Fruit fly (Drosophila melanogaster) S2 (cell line): ENCODE results near the gene CG9919.

Experiments used
- CG8478 ChIP-seq: fragments of >200 bp; optimal IDR thresholded peaks from 2 replicates; lab custom pipeline; 2018
- CTCF ChIP-seq, 2 experiments: fragments of >200 bp; optimal IDR thresholded peaks; 2 replicates each; lab custom pipeline; 2018

Gene CG9919

DNA sequence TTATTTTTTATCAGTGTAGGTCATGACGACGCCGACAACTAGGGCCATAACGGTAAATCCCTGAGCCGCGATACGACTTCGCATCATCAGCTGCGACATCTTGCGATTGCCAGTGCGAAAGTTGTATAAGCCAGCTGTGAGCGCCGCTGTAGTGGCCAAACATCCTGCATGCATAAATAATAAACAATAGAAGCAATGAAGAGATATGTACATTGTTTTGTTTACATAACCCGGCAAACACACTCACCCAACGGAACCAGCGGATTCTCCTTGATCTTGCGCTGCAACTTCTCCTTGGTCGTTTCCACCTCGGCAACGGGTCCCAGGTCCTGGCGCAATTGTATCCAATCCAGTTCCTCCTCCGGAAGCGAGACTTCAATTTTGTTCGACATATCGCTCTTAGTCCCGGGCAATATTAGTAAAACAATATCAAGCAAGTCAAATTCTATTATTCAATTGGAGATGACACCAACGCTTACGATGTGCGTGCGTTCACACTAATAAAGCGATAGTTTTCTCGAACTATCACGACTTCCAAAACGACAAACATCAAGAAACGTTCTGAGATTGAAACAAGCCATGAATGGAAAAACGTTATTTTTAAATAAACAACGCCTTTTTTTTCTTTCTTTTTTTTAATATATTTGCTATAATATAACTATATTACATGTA, 1.1 kb upstream of the CG9919 start:
- TF ChIP-seq CG8478 (no peak), CTCF (optimal IDR thresholded peaks at IDR 0.05; lab: Kevin White, UChicago) (no peak)

DNA sequence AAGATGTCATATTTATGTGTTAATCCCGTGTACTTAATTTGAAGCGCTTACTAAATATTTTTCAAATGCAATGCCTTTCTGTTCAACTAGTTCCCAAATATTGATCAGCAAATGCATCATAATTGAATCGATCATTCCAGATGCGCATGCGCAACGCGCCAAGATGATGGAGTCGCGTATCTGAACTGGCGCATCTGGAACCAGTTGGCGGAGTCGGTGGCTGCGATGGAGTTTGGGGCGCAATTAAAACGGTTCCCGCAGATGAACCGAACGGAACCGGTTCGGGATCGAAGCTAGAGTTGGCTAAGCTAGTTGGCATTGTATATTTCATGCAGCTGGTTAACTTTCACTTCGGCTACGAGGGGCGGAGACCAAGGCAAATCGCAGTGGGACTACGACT, 5.1 kb downstream of the CG9919 start, which contains the start of gene CalpC:
TSS of gene CalpC (plus strand) at position 292 of the 400 bp plus-strand sequence.
- no peak for TF ChIP-seq CG8478
- TF ChIP-seq CTCF (optimal IDR thresholded peaks at IDR 0.05; lab: Kevin White, UChicago): no peak

DNA sequence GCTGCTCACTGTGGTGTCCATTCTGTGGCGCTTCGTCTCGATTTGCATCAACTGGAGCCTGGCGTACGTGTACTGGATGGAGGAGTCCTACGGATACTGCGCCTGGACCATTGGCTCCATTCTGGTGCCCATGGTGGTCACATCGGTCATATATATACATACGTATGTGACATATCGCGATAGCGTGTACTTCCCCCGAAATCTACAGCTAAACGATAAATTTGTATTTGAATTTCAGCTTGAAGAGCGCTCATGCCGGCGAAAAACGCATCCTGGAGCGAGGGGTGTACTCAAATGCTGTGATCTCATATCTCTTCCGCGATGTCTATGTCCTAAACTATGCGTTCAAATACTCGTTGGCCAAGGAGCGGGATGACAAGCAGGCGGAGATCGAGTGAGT, 7.0 kb downstream of the CG9919 start:
- no peak for TF ChIP-seq CG8478
- no peak for TF ChIP-seq CTCF (optimal IDR thresholded peaks at IDR 0.05; lab: Kevin White, UChicago)

DNA sequence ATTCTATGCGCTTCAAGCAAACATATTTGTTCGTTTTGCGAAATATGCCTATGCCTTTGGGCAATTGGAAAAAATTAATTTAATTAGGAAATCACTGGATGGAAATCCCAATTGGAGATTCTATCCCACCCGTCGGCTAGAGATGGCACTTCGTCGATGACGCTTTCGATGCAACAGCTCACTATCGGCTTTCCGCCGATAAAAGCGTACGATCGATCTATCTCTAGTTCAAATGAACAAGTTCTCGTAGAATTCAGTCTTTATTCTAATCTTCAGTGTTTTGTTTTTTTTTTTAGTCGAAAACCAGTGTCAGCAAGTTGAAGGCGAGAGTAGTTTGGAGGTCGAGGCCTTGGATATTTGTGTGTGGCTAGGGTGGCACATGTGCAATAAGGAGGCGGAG, 7.5 kb downstream of the CG9919 start, which contains the start of the genes CG9917 and CG32579:
TSS of gene CG9917 (minus strand) at position 169 of the 400 bp plus-strand sequence.
TSS of gene CG32579 (plus strand) at position 224 of the 400 bp plus-strand sequence.
- TF ChIP-seq CG8478: no peak
- TF ChIP-seq CTCF (optimal IDR thresholded peaks at IDR 0.05; lab: Kevin White, UChicago): no peak

DNA sequence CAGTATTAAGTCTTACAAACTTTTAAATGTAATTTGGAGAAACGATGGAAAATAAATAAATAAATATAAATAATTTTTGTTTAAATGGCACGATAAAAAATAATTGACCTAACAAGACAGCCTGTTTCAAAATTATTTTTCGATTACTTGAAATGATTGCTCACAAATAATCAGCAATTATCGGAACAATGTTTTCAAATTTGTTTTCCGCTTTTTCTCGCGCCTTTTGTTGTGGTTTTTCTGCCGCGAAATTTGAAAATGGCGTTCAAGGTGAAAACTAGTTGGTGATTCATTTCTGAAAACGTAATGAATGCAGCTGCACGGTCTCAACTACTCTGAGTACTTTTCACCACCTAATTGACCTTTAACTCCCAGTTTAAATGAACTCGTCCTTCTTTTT, 9.5 kb downstream of the CG9919 start:
- TF ChIP-seq CTCF (optimal IDR thresholded peaks at IDR 0.05; lab: Kevin White, UChicago) (no peak), CG8478 (no peak)

DNA sequence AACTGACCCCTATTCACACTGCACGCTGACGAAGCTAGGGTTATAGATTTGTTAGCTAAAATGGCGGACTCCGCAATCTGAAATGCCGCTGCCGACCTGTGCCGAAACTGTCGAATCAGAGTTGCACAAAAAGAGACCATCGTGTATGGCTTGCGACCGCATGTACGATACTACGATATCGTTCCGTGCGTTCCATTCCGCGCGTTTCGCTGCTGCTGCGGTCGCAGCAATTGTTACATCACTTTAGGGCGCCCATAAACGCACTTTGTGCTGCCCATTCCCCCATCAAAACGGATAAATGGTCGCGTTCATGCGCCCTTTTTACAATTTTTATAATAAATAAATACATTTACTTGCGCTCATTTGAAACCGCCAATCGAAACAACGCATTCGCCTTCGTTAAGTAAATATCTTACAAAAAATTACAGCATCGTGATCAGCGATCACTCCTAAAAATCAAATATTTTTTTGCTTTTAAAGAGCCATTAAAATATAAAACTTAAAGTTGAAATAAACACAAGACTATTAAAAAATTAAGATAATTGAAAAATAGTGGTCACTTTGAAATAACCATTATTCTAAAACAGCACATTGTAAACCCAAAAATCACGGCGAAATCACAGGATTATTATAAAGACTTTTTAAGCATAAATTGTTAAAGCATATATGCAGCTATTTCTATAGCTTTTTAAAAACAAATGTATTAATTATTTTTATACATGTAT, 10.2 kb downstream of the CG9919 start, which contains the start of gene Cyp1:
TSS of gene Cyp1 (minus strand) at position 174 of the 725 bp plus-strand sequence.
- no peak for TF ChIP-seq CTCF (optimal IDR thresholded peaks at IDR 0.05; lab: Kevin White, UChicago)
- no peak for TF ChIP-seq CG8478

DNA sequence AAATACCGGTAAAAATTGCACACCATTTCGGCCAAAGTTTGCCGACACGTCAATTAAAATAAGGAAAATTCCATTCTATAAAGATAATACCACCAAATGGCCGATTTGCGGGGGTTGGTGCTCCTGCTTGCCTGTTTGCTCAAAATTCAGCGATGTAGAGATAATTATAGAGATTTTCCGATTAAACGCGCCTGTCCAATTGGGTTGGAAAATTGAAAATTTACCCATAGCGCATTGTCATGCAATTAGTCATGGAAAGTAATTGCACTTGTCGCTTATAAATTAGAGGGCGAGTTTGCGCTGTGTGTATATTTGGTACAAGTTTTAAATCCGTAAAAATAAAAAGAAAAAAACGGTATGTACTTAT, 11.0 kb downstream of the CG9919 start:
- no peak for TF ChIP-seq CG8478
- no peak for TF ChIP-seq CTCF (optimal IDR thresholded peaks at IDR 0.05; lab: Kevin White, UChicago)

DNA sequence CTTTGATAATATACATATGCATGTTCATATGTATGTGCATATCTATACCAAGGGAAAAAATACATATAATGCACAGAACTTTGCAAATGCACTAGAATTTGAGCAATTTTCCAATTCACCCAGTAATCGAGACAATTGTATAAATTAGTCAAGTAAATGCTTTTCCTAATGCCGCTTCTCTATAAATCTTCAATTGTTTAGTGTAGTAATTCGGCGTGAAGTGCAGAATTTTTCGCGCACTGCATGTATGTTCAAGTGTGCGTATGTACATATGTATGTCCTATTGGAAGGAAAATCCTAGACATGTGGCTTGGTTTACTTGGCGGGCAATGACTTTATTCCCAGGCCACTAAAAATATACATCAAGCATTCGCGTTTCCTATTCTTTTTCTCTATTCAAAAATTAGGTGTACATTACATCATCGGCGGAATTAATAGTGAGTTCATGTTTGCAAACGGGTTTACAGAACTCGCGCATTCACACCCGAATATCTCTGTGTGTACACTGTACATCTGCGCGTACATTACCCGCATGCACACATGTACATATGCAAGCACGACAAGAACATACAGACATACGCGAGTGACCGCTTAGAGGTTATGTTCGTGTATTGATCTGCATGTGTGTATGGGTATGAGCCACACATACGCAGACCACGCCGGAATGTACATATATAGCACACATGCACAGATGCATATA, 11.6 kb downstream of the CG9919 start:
- TF ChIP-seq CTCF (optimal IDR thresholded peaks at IDR 0.05; lab: Kevin White, UChicago): no peak
- TF ChIP-seq CG8478: no peak

DNA sequence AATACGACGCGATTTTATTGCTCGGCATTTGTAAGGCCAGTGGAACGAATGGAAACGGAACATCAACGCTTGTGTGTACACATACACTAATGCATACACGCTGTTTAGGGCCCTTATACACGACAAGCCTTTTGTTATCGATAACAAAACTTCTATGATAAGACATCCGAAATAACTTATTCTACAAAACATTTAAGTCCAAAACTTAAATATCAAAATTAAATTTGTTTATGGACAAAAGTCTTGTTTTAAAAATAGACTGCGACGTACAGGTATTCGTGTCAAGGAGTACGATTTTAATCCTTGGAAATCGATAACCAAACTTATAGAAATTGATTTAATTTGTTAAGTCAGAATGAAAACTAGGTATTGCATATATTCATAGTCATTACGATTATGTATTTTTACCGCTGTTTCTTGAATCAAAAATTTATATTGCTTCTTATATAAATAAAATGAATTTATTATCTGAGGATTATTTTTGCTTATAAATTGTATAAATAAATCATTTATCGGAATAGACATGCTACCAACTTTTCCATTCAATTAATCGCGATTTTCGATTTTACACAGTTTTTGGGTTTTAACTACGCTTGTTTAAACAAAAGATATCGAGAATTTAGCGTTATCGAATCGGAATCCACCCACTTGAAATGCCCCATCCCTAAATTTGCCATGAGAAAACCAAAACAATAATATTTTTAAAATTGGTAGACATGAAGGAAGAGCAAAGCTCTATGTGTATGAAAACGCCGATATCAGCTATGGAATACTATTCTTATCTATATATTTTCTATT, 17.3 kb downstream of the CG9919 start, which contains the start of the genes CG9915 and SWIP:
TSS of gene CG9915 (minus strand) at position 61 of the 798 bp plus-strand sequence.
TSS of gene SWIP (plus strand) at position 632 of the 798 bp plus-strand sequence.
- TF ChIP-seq CG8478 (no peak), CTCF (optimal IDR thresholded peaks at IDR 0.05; lab: Kevin White, UChicago) (no peak)

DNA sequence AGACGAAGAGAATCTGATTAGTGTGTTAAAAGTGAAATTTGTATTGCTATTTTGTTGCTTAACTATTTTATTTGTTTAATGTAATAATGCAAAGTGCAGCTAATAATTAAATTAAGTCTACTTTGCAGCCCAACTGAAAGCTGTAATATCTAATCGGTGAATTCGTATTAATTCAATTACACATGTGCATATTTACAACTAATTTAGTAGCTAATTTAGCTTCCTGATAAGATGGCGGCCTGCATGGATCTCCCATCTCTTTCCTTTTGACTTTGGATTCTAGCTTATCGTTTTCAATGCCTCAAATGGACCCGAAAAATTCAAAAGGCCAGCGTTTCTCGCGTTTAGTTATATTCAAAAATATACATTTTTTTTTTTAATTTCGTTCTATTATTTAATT, 20.8 kb downstream of the CG9919 start:
- TF ChIP-seq CTCF (optimal IDR thresholded peaks at IDR 0.05; lab: Kevin White, UChicago): no peak
- no peak for TF ChIP-seq CG8478

DNA sequence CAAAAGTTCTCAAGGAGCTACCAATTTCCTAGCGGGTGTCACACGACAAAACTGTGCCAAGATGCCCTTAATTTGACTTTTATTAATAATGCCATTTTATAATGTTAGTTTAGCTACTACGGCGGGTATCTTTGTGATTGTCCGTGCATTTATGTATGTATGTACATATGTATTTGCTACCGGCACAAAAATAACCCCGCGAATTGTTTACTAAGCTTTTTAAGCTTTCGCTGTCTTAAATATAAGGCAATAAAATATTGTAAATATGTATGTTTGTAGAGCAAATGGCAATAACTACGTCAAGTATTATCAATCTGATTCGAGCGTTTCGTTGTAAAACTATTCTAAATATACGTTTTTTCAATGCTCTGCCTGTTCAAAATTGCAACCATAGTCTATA, 21.6 kb downstream of the CG9919 start:
- TF ChIP-seq CG8478 (no peak), CTCF (optimal IDR thresholded peaks at IDR 0.05; lab: Kevin White, UChicago) (no peak)

DNA sequence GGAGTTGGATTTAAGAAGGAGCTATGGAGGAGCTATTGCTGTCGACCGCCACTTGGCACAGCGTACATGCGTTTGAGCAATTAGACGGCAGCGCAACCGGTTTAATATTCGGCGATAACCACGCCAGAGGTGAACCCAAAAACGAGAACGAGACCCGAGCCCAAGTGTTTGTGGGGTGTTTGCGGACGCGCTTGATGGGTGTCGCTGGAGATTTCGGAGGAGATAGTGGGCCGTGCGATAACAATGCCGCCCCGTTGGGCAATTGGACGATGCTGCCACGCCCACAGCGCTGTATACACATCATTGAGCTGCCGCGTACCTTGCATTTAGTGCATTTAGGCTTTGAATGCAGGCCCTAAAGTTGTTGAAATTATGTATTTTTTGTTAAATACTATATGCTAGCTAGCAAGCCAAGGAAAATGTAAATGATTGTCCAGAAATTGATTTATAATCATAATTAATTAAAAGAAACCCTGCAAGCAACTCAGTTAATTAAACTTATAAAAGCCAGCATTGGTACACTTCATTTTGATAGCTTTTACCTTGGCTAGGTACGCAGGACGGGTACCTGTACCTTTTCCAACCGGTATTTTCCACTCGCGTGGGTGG, 22.1 kb downstream of the CG9919 start, which contains the start of gene Had1:
TSS of gene Had1 (minus strand) at position 358 of the 609 bp plus-strand sequence.
- no peak for TF ChIP-seq CTCF (optimal IDR thresholded peaks at IDR 0.05; lab: Kevin White, UChicago)
- no peak for TF ChIP-seq CG8478

DNA sequence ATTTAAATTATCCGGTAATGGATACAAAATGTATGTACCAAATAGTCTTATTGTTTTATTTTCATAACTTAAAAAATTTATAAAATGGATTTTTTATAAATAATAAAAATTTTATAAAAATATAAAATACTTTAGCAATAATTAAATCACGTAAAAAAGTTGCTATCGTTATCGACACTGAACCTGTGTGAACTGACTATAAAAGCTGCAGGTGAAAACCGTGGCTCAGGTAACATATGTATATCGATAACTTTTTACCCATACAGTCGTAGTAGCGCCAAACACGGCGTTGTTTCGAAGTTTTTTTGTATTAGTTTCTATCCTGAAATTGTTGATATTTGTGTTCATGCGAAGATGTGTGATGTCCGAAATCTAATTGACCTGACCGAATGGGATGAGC, 26.9 kb downstream of the CG9919 start, which contains the start of gene CG3679:
TSS of gene CG3679 (plus strand) at position 235 of the 400 bp plus-strand sequence.
- no peak for TF ChIP-seq CTCF (optimal IDR thresholded peaks at IDR 0.05; lab: Kevin White, UChicago)
- no peak for TF ChIP-seq CG8478

DNA sequence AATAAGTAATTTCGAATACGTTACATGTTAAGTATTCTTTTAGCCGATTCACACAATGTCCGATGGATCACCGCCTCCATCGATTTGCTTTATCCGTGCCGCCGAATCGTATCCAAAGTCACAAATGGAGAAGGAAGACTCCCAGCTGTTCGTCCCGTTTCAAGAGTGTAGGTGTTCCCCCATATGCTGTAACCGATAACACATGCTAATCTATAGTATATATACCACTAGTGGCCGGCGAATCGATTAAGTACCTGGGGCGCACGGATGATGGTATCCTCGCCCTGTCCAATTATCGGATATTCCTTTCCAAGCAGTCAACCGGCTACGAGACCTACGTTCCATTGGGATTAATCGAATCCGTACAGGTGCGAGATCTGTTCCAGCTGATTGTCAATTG, 32.9 kb downstream of the CG9919 start, which contains the start of gene ERp44:
TSS of gene ERp44 (minus strand) at position 101 of the 400 bp plus-strand sequence.
- TF ChIP-seq CTCF (optimal IDR thresholded peaks at IDR 0.05; lab: Kevin White, UChicago): no peak
- no peak for TF ChIP-seq CG8478
